Worm (Caenorhabditis elegans): ENCODE data around the gene xbx-9.

The xbx-9 gene

ce11 chrV:12780248-12780647, 46.2 kb downstream of the xbx-9 start:
- TF ChIP-seq ets-4 (GFP tag; optimal IDR thresholded peaks at IDR 0.05) (peak; percentile 74), aptf-3 (GFP tag; IDR thresholded peaks at IDR 0.05) (0 out of 2 replicates have a peak, but pooled peaks have one; percentile 26), sdz-38 (tag; optimal IDR thresholded peaks at IDR 0.05) (no peak), snpc-3.4 (tag; optimal IDR thresholded peaks at IDR 0.05) (peak; percentile 65), ztf-28 (GFP tag; IDR thresholded peaks at IDR 0.05) (no peak), bed-1 (GFP tag; IDR thresholded peaks at IDR 0.05) (no peak), pha-4 (tag; optimal IDR thresholded peaks at IDR 0.05) (no peak), cebp-2 (GFP tag; IDR thresholded peaks at IDR 0.05) (peak; percentile 80; the same call in 1 of the 2 replicates), hmg-1.2 (GFP tag; IDR thresholded peaks at IDR 0.05) (peak; percentile 76), nhr-80 (tag; optimal IDR thresholded peaks at IDR 0.05) (no peak), rcor-1 (GFP tag; IDR thresholded peaks at IDR 0.05) (peak; percentile 49), F55B11.4 (tag; optimal IDR thresholded peaks at IDR 0.05; ENCODE audit: borderline replicate concordance, insufficient read depth) (no peak), ztf-26 (tag; optimal IDR thresholded peaks at IDR 0.05) (peak; percentile 51), lin-40 (tag; optimal IDR thresholded peaks at IDR 0.05) (peak; percentile 14), tbp1 (GFP tag; optimal IDR thresholded peaks at IDR 0.05) (peak; percentile 99), unc-62 (GFP tag; optimal IDR thresholded peaks at IDR 0.05) (no peak), lsy-27 (tag; optimal IDR thresholded peaks at IDR 0.05; ENCODE audit: borderline replicate concordance, insufficient read depth) (peak; percentile 82), lin-54 (GFP tag; optimal IDR thresholded peaks at IDR 0.05) (no peak), F57C9.4 (tag; optimal IDR thresholded peaks at IDR 0.05) (no peak), mcd-1 (GFP tag; IDR thresholded peaks at IDR 0.05) (peak; percentile 72), akir-1 (GFP tag; optimal IDR thresholded peaks at IDR 0.05) (no peak), nhr-90 (tag; optimal IDR thresholded peaks at IDR 0.05) (peak; percentile 75), chd-7 (tag; optimal IDR thresholded peaks at IDR 0.05) (peak; percentile 83), hlh-26 (GFP tag; conservative IDR thresholded peaks at IDR 0.05) (no peak), egrh-3 (GFP tag; IDR thresholded peaks at IDR 0.05) (0 out of 2 replicates have a peak, but pooled peaks have one; percentile 45), gei-17 (GFP tag; optimal IDR thresholded peaks at IDR 0.05) (peak; percentile 13), madf-6 (GFP tag; IDR thresholded peaks at IDR 0.05) (no peak), lin-35 (GFP tag; optimal IDR thresholded peaks at IDR 0.05) (no peak), zfh-2 (GFP tag; conservative IDR thresholded peaks at IDR 0.05) (no peak), mel-28 (tag; optimal IDR thresholded peaks at IDR 0.05; ENCODE audit: borderline replicate concordance) (peak; percentile 17), ekl-4 (GFP tag; IDR thresholded peaks at IDR 0.05) (peak; percentile 68; the same call in 1 of the 2 replicates), lsl-1 (GFP tag; optimal IDR thresholded peaks at IDR 0.05) (peak; percentile 37), ceh-79 (tag; optimal IDR thresholded peaks at IDR 0.05) (peak; percentile 69), ccch-3 (GFP tag; optimal IDR thresholded peaks at IDR 0.05) (no peak), T07F8.4 (tag; optimal IDR thresholded peaks at IDR 0.05) (peak; percentile 71), hlh-12 (tag; optimal IDR thresholded peaks at IDR 0.05) (peak; percentile 4), aptf-2 (GFP tag; conservative IDR thresholded peaks at IDR 0.05) (peak; percentile 64; the same call in 1 of the 2 replicates), snpc-4 (GFP tag; optimal IDR thresholded peaks at IDR 0.05) (peak; percentile 44), snpc-4 (tag; optimal IDR thresholded peaks at IDR 0.05) (peak in 1 of 4 experiments; percentile 68), xnd-1 (tag; optimal IDR thresholded peaks at IDR 0.05) (no peak), F37B4.10 (GFP tag; IDR thresholded peaks at IDR 0.05) (0 out of 2 replicates have a peak, but pooled peaks have one; percentile 45), Y95B8A.8 (GFP tag; IDR thresholded peaks at IDR 0.05) (peak; percentile 33; the same call in 1 of the 2 replicates), unc-130 (GFP tag; optimal IDR thresholded peaks at IDR 0.05) (peak; percentile 17), K12H6.12 (tag; optimal IDR thresholded peaks at IDR 0.05) (peak; percentile 44), attf-6 (GFP tag; IDR thresholded peaks at IDR 0.05) (no peak), C17E4.6 (GFP tag; IDR thresholded peaks at IDR 0.05) (0 out of 2 replicates have a peak, but pooled peaks have one; percentile 21), D2030.7 (GFP tag; IDR thresholded peaks at IDR 0.05) (peak; percentile 68), snpc-1.3 (tag; optimal IDR thresholded peaks at IDR 0.05; ENCODE audit: insufficient read depth) (peak; percentile 69)

Measured in whole organism, young adult.